Fruit fly (Drosophila melanogaster) whole organism, pupa: ENCODE measurements around the gene PAPLA1.

Experiments used
- CG10348 ChIP-seq: fragments of 200-800 bp; sonication (Bioruptor generic); IDR thresholded peaks from 2 replicates; pipeline ENCODE4 v1.3.6; 2022; ENCODE audit warnings: missing biosample characterization, missing genetic modification characterization
- CG12605 ChIP-seq: fragments of 200-800 bp; sonication (Bioruptor generic); IDR thresholded peaks from 2 replicates; pipeline ENCODE4 v1.3.6; 2022; ENCODE audit warnings: missing biosample characterization, missing genetic modification characterization
- CG13204 ChIP-seq: fragments of 200-800 bp; sonication (Bioruptor generic); optimal IDR thresholded peaks from 2 replicates; lab custom pipeline; 2018; ENCODE audit warnings: missing biosample characterization, mild to moderate bottlenecking, missing genetic modification characterization, moderate library complexity
- CG14655 ChIP-seq: fragments of 200-800 bp; sonication (Bioruptor generic); optimal IDR thresholded peaks from 3 replicates; lab custom pipeline; 2017; ENCODE audit warnings: mild to moderate bottlenecking, missing biosample characterization, missing genetic modification reagents, missing genetic modification characterization
- CG15710 ChIP-seq: fragments of 200-800 bp; sonication (Bioruptor generic); optimal IDR thresholded peaks from 2 replicates; lab custom pipeline; 2018; ENCODE audit warnings: missing biosample characterization, mild to moderate bottlenecking, missing genetic modification characterization, moderate library complexity
- CG17806 ChIP-seq: fragments of 200-800 bp; sonication (Bioruptor generic); optimal IDR thresholded peaks from 2 replicates; lab custom pipeline; 2018; ENCODE audit warnings: missing biosample characterization, mild to moderate bottlenecking, missing genetic modification characterization, moderate library complexity
- CG32121 ChIP-seq: fragments of 200-800 bp; sonication (Bioruptor generic); IDR thresholded peaks from 2 replicates; pipeline ENCODE4 v1.3.6; 2022; ENCODE audit warnings: missing biosample characterization, missing genetic modification characterization
- CG34367 ChIP-seq: fragments of 200-800 bp; sonication (Bioruptor generic); optimal IDR thresholded peaks from 2 replicates; lab custom pipeline; 2018; ENCODE audit warnings: missing biosample characterization, mild to moderate bottlenecking, missing genetic modification characterization
- CG4496 ChIP-seq: fragments of 200-800 bp; sonication (Bioruptor generic); IDR thresholded peaks from 3 replicates; pipeline ENCODE4 v1.3.6; 2022; ENCODE audit warnings: missing biosample characterization, missing genetic modification characterization
- CG8159 ChIP-seq: fragments of 200-800 bp; sonication (Bioruptor generic); optimal IDR thresholded peaks from 3 replicates; lab custom pipeline; 2018; ENCODE audit warnings: missing biosample characterization, mild to moderate bottlenecking, missing genetic modification characterization, moderate library complexity
- CG8301 ChIP-seq: fragments of 200-800 bp; sonication (Bioruptor generic); optimal IDR thresholded peaks from 2 replicates; lab custom pipeline; 2018; ENCODE audit warnings: missing biosample characterization, mild to moderate bottlenecking, missing genetic modification characterization
- CG9948 ChIP-seq: fragments of 200-800 bp; sonication (Bioruptor generic); optimal IDR thresholded peaks from 2 replicates; lab custom pipeline; 2018; ENCODE audit warnings: missing biosample characterization, mild to moderate bottlenecking, missing genetic modification characterization, moderate library complexity
- D1 ChIP-seq: fragments of 200-800 bp; sonication (Bioruptor generic); optimal IDR thresholded peaks from 2 replicates; lab custom pipeline; 2018; ENCODE audit warnings: missing biosample characterization, mild to moderate bottlenecking, missing genetic modification characterization, moderate library complexity
- EcR ChIP-seq: fragments of 200-800 bp; sonication (Bioruptor generic); optimal IDR thresholded peaks from 3 replicates; lab custom pipeline; 2019; ENCODE audit warnings: missing biosample characterization, missing genetic modification characterization, mild to moderate bottlenecking, moderate library complexity, missing genetic modification reagents
- Ets98B ChIP-seq: fragments of 200-800 bp; sonication (Bioruptor generic); IDR thresholded peaks from 2 replicates; pipeline ENCODE4 v1.3.6; 2022; ENCODE audit warnings: missing biosample characterization, missing genetic modification characterization
- Pif1A ChIP-seq: fragments of 200-800 bp; sonication (Bioruptor generic); optimal IDR thresholded peaks from 3 replicates; lab custom pipeline; 2016; ENCODE audit warnings: missing biosample characterization, missing genetic modification characterization
- Pif1B ChIP-seq: fragments of 200-800 bp; sonication (Bioruptor generic); optimal IDR thresholded peaks from 3 replicates; lab custom pipeline; 2016; ENCODE audit warnings: missing biosample characterization, missing genetic modification characterization
- Snoo ChIP-seq: fragments of 200-800 bp; sonication (Bioruptor generic); optimal IDR thresholded peaks from 3 replicates; lab custom pipeline; 2017; ENCODE audit warnings: missing biosample characterization, mild to moderate bottlenecking, missing genetic modification characterization, inconsistent platforms
- fd96Ca ChIP-seq: fragments of 200-800 bp; sonication (Bioruptor generic); IDR thresholded peaks from 3 replicates; pipeline ENCODE4 v1.3.6; 2022; ENCODE audit warnings: missing biosample characterization, missing genetic modification characterization
- gl ChIP-seq: fragments of 200-800 bp; sonication (Bioruptor generic); optimal IDR thresholded peaks from 2 replicates; lab custom pipeline; 2018; ENCODE audit warnings: missing biosample characterization, mild to moderate bottlenecking, missing genetic modification characterization
- rn ChIP-seq: fragments of 200-800 bp; sonication (Bioruptor generic); IDR thresholded peaks from 2 replicates; pipeline ENCODE4 v1.3.6; 2022; ENCODE audit warnings: missing biosample characterization, missing genetic modification characterization

Gene PAPLA1

DNA sequence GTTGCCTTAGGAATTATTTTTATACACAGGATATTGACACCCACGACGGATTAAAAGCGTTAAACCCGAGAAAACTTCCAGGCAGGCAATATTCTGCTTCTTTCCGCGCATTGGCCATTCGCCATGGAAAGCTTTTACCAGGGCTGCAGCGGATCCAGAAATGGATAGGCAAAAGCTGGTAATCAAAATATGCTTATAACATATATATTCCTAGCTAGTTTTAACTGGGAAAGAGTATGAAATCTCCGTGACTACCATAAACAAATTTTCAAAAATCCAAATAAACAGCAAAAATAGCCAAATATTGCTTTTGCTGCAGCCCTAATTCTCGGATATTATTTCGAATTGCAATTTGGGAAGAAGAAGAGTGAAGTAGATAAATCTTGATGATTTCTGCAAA is at the start of gene PAPLA1, which contains the start of gene Rbsn-5:
PAPLA1 (minus strand) TSS at position 141 of the 400 bp plus-strand sequence.
Rbsn-5 (plus strand) TSS at position 335 of the 400 bp plus-strand sequence.
- TF ChIP-seq CG9948 (tag; lab: Kevin White, UChicago) (peak; percentile 91), gl (tag; lab: Kevin White, UChicago) (peak; percentile 75), D1 (tag; lab: Kevin White, UChicago) (peak; percentile 72), Snoo (tag; lab: Kevin White, UChicago) (peak; percentile 90), CG8159 (tag; lab: Kevin White, UChicago) (peak; percentile 92), CG4496 (peak; percentile 89), Ets98B (GFP tag; lab: Robert Waterston, UW) (peak; percentile 87), EcR (peak; percentile 68), CG14655 (GFP tag; lab: Kevin White, UChicago) (peak; percentile 89), CG10348 (GFP tag; lab: Robert Waterston, UW) (peak; percentile 69; the same call in 1 of the 2 replicates), CG8301 (peak; percentile 90), CG15710 (peak; percentile 90), CG12605 (peak; percentile 76), CG34367 (peak; percentile 87), fd96Ca (GFP tag; lab: Robert Waterston, UW) (peak; percentile 92), CG32121 (GFP tag; lab: Robert Waterston, UW) (peak; percentile 80), Pif1A (GFP tag; lab: Kevin White, UChicago) (peak; percentile 94), rn (GFP tag; lab: Robert Waterston, UW) (peak; percentile 92), CG17806 (peak; percentile 94), CG13204 (peak; percentile 59), Pif1B (GFP tag; lab: Kevin White, UChicago) (peak; percentile 88)
- TF ChIP-seq, all 21 proteins: peak for 21

DNA sequence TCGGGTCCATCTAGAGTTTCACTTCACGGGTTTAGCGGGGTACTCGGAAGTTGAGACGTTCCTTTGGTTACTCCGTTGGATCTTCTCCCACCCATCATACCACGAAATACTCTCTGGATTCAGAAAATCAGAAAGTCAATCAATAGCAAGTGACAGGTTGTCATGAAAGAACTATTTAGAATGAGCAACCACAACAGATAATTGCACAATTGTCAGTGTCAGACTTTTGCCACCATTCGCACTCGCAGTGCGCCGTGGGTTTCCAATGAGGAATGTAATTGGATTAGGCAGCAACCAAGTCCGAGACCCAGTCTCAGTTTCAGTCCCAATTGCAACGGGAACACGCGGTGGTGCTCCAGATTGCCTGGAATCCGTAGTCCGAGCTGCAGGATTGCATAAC is 46.4 kb upstream of the PAPLA1 start, which contains the start of gene CG8419:
CG8419 (plus strand) TSS at position 301 of the 400 bp plus-strand sequence.
- no peak for TF ChIP-seq Pif1A (GFP tag; lab: Kevin White, UChicago)
- no peak for TF ChIP-seq CG34367
- TF ChIP-seq fd96Ca (GFP tag; lab: Robert Waterston, UW) = no peak
- TF ChIP-seq EcR = no peak
- TF ChIP-seq Snoo (tag; lab: Kevin White, UChicago) = no peak
- TF ChIP-seq CG17806 = no peak
- TF ChIP-seq CG4496 = 0 out of 3 replicates have a peak, but pooled peaks have one; percentile 24
- TF ChIP-seq, all 21 proteins: peak for 1

DNA sequence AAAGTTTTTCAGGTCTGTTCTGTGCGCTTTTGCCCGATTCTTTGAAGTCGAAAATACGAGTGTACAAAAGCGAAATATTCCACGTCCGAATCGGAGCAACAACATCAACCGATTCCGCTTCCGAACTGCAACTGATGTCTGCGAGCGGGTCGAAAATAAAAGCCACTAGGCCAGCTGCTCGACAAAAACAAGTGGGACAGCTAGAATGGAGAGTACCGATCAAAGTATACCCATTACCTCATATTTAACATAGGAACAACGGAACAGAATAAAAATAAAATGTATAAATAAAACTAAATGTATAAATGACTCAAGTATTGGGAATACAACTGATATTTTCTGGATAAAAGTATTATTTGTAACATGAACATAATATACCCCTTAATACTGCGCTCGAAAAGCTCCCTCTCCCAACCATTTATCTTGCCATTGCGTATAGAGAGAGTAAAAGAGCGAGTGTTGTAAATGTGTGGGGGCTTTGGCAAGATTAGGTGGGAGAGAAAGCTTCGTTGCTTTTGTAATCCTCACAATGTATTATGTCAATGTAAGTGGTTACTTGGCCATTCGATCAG is 45.6 kb upstream of the PAPLA1 start, which contains the start of gene SLC5A11:
SLC5A11 (minus strand) TSS at position 137 of the 572 bp plus-strand sequence.
- TF ChIP-seq fd96Ca (GFP tag; lab: Robert Waterston, UW) (peak; percentile 87), rn (GFP tag; lab: Robert Waterston, UW) (peak; percentile 89), Pif1B (GFP tag; lab: Kevin White, UChicago) (peak; percentile 100), CG14655 (GFP tag; lab: Kevin White, UChicago) (peak; percentile 94), CG4496 (peak; percentile 97), CG32121 (GFP tag; lab: Robert Waterston, UW) (peak; percentile 98), CG34367 (peak; percentile 83), CG12605 (peak; percentile 96), gl (tag; lab: Kevin White, UChicago) (peak; percentile 81), Pif1A (GFP tag; lab: Kevin White, UChicago) (peak; percentile 78), EcR (peak; percentile 52), D1 (tag; lab: Kevin White, UChicago) (peak; percentile 95), Snoo (tag; lab: Kevin White, UChicago) (peak; percentile 99), CG13204 (peak; percentile 70), CG10348 (GFP tag; lab: Robert Waterston, UW) (peak; percentile 92), CG8301 (peak; percentile 94), Ets98B (GFP tag; lab: Robert Waterston, UW) (peak; percentile 97), CG9948 (tag; lab: Kevin White, UChicago) (peak; percentile 90), CG8159 (tag; lab: Kevin White, UChicago) (peak; percentile 96), CG15710 (peak; percentile 94), CG17806 (peak; percentile 94)

DNA sequence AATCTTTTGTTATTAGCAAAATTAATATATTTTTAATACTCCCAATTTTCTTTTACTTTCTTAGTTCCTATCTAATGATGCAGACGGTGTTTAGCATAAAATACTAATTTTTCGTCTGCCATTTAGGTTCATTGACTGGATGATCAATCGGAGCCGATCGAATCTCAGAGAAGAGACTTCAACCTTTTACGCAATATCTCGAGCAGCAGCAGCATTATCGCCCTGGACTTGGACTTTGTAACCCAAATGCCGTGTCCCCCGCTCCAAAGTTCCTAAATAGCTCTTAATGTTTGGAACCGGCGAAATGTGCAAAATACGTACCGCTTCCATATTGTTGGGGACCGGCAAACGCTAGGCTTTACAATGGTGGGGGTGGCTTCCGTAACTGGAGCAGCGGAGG is 44.9 kb upstream of the PAPLA1 start:
- TF ChIP-seq CG15710 (no peak), gl (tag; lab: Kevin White, UChicago) (peak; percentile 10)
- TF ChIP-seq, all 21 proteins: peak for 1

DNA sequence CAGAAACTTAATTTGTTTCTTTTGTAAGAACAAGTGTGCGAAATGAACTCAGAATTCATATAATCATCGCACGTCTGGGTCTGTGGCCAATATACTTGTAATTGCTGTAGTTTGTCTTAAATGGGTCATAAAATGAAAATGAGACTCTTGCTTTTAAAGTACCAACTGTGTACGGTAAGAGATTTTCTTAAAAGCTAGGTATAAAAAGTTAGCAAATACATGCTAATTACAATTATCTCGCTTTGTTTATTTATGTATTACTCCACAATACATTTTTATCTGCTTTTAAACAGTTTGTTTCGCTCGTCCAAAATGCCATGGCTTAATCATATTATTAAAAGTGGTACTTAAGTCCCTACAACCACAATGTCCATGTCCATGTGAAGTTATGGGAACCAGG is 44.3 kb upstream of the PAPLA1 start:
- TF ChIP-seq Pif1B (GFP tag; lab: Kevin White, UChicago) = no peak
- no peak for TF ChIP-seq CG9948 (tag; lab: Kevin White, UChicago)
- TF ChIP-seq gl (tag; lab: Kevin White, UChicago) = no peak
- TF ChIP-seq Pif1A (GFP tag; lab: Kevin White, UChicago) = no peak
- no peak for TF ChIP-seq CG10348 (GFP tag; lab: Robert Waterston, UW)
- TF ChIP-seq EcR = no peak
- no peak for TF ChIP-seq Ets98B (GFP tag; lab: Robert Waterston, UW)
- TF ChIP-seq CG8159 (tag; lab: Kevin White, UChicago) = no peak
- TF ChIP-seq Snoo (tag; lab: Kevin White, UChicago) = no peak
- no peak for TF ChIP-seq CG15710
- no peak for TF ChIP-seq CG17806
- no peak for TF ChIP-seq CG34367
- no peak for TF ChIP-seq CG13204
- no peak for TF ChIP-seq CG4496
- TF ChIP-seq CG32121 (GFP tag; lab: Robert Waterston, UW) = no peak
- no peak for TF ChIP-seq rn (GFP tag; lab: Robert Waterston, UW)
- TF ChIP-seq CG12605 = no peak
- TF ChIP-seq D1 (tag; lab: Kevin White, UChicago) = no peak
- no peak for TF ChIP-seq CG8301
- no peak for TF ChIP-seq fd96Ca (GFP tag; lab: Robert Waterston, UW)
- TF ChIP-seq, all 21 proteins: peak for 0
